Worm (Caenorhabditis elegans) whole organism, L2 larva: ENCODE results near the gene vps-24.

Source experiments
- ZK546.5 ChIP-seq: sonication (generic microtip); optimal IDR thresholded peaks from 2 replicates; lab custom pipeline; 2017; ENCODE audit warnings: missing biosample characterization, missing genetic modification characterization
- ama-1 ChIP-seq: fragments of 150-350 bp; optimal IDR thresholded peaks from 2 replicates; lab custom pipeline; 2018; ENCODE audit warnings: inconsistent platforms
- egl-27 ChIP-seq: sonication (generic microtip); optimal IDR thresholded peaks from 3 replicates; lab custom pipeline; 2017; ENCODE audit warnings: missing biosample characterization, missing genetic modification reagents, missing genetic modification characterization
- lsy-2 ChIP-seq, 2 experiments: fragments of 150-350 bp in 1 of 2; sonication (generic microtip) in 1 of 2; optimal IDR thresholded peaks; 2 replicates each; lab custom pipeline; 2014 to 2017; ENCODE audit warnings: missing biosample characterization in 2 of 2, missing genetic modification characterization in 2 of 2
- sem-4 ChIP-seq: fragments of 150-350 bp; optimal IDR thresholded peaks from 2 replicates; lab custom pipeline; 2014; ENCODE audit warnings: missing biosample characterization, missing genetic modification reagents, missing genetic modification characterization
- snpc-4 ChIP-seq: fragments of 150-350 bp; optimal IDR thresholded peaks from 2 replicates; lab custom pipeline; 2014; ENCODE audit warnings: missing biosample characterization, missing genetic modification characterization

- TF ChIP-seq lsy-2 (tag; optimal IDR thresholded peaks at IDR 0.05; lab: Kevin White, UChicago) = no peak
- no peak for TF ChIP-seq ama-1 (lab: Kevin White, UChicago)
- no peak for TF ChIP-seq snpc-4
- no peak for TF ChIP-seq ZK546.5 (tag; lab: Kevin White, UChicago)
- no peak for TF ChIP-seq sem-4
- no peak for TF ChIP-seq egl-27
Observed at ce11 chrII:5027952-5028351, 34.2 kb downstream of the vps-24 start.
